Worm (Caenorhabditis elegans): ENCODE data around the gene C16A3.6.

Gene C16A3.6

ce11 chrIII:6344737-6345136, 34.3 kb upstream of the C16A3.6 start (continued):
- TF ChIP-seq mdl-1 (tag; optimal IDR thresholded peaks at IDR 0.05) (no peak), nhr-25 (tag; optimal IDR thresholded peaks at IDR 0.05) (peak; percentile 87), lin-39 (tag; optimal IDR thresholded peaks at IDR 0.05) (peak; percentile 52), tbx-2 (tag; optimal IDR thresholded peaks at IDR 0.05) (peak; percentile 35), eor-1 (tag; optimal IDR thresholded peaks at IDR 0.05) (no peak), zag-1 (tag; optimal IDR thresholded peaks at IDR 0.05) (no peak), R02D3.7 (tag; optimal IDR thresholded peaks at IDR 0.05) (peak; percentile 53)

- peak; percentile 74 for TF ChIP-seq pha-4 (tag; optimal IDR thresholded peaks at IDR 0.05)
- TF ChIP-seq elt-2 (tag; optimal IDR thresholded peaks at IDR 0.05) = peak; percentile 32
- TF ChIP-seq snpc-4 (tag; optimal IDR thresholded peaks at IDR 0.05) = no peak
- no peak for TF ChIP-seq mdl-1 (tag; optimal IDR thresholded peaks at IDR 0.05)
- TF ChIP-seq hmg-11 (tag; optimal IDR thresholded peaks at IDR 0.05) = no peak
These were observed 33.0 kb upstream of the C16A3.6 start, which contains the start of the genes trmt-10C.2 and C56G2.22 for ce11 chrIII:6345968-6346498. TSS of gene trmt-10C.2 (plus strand) at chrIII:6346281. TSS of gene C56G2.22 (plus strand) at chrIII:6346448.

DNA sequence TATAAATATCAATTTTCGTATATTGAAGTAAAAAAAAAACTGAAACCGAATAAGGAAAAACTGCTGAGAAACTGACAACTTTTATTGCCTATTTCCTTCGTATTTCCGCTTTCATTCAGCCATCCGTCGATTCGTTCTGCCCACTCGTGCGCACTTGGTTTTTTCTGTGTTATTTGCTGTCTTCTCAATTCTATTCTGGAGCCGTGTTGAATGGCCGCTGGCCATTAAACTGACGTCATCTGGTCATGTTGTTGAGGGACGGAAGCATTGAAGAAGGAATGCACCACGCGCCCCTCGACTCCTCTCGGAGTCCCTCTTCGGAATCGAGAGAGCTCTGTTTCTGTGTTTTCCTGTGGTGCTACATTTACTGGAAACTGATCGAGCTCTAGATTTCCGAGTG, 30.4 kb upstream of the C16A3.6 start:
- TF ChIP-seq nhr-28 (tag; optimal IDR thresholded peaks at IDR 0.05) (no peak), R02D3.7 (tag; optimal IDR thresholded peaks at IDR 0.05) (no peak), hmg-11 (tag; optimal IDR thresholded peaks at IDR 0.05) (peak; percentile 18), nfya-1 (tag; optimal IDR thresholded peaks at IDR 0.05; ENCODE audit: insufficient read depth) (peak; percentile 75), fkh-2 (tag; optimal IDR thresholded peaks at IDR 0.05) (no peak), egl-27 (tag; optimal IDR thresholded peaks at IDR 0.05) (no peak), lin-39 (tag; optimal IDR thresholded peaks at IDR 0.05) (peak; percentile 67), egl-5 (tag; optimal IDR thresholded peaks at IDR 0.05) (peak; percentile 32), pqm-1 (tag; optimal IDR thresholded peaks at IDR 0.05) (no peak), ama-1 (optimal IDR thresholded peaks at IDR 0.05) (peak; percentile 2), ztf-4 (tag; optimal IDR thresholded peaks at IDR 0.05) (no peak), tbx-2 (tag; optimal IDR thresholded peaks at IDR 0.05) (peak; percentile 49), ceh-28 (tag; optimal IDR thresholded peaks at IDR 0.05) (no peak), unc-39 (tag; optimal IDR thresholded peaks at IDR 0.05) (no peak), elt-2 (tag; optimal IDR thresholded peaks at IDR 0.05) (no peak), nhr-25 (tag; optimal IDR thresholded peaks at IDR 0.05) (no peak)

- TF ChIP-seq fkh-10 (GFP tag; optimal IDR thresholded peaks at IDR 0.05) (peak; percentile 92), tbx-2 (tag; optimal IDR thresholded peaks at IDR 0.05) (no peak)
These were observed 28.6 kb upstream of the C16A3.6 start for ce11 chrIII:6350424-6350823.

DNA sequence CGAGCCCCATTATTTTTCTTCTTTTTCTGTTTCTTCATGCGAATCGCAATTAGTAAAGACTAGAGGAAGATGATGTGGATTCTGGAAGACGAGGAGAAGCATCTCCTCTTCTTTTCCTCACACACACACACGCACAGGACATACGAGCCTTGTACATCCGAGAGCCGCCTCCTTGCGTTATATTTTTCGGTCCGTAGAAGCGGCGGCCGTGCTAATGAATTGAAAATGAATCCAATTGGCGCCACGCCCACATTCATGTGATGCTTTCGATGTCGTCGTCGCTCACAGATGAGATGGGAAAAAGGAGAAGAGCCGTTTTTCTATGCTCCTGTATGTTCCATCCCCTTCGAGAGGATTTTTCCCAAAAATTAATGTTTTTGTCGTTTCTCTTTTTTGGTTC, 27.6 kb upstream of the C16A3.6 start:
- no peak for TF ChIP-seq fkh-10 (GFP tag; optimal IDR thresholded peaks at IDR 0.05)
- TF ChIP-seq nfya-1 (tag; optimal IDR thresholded peaks at IDR 0.05; ENCODE audit: insufficient read depth) = peak; percentile 31
- TF ChIP-seq ZK546.5 (tag; optimal IDR thresholded peaks at IDR 0.05) = no peak
- TF ChIP-seq skn-1 (tag; optimal IDR thresholded peaks at IDR 0.05) = no peak
- peak; percentile 14 for TF ChIP-seq ama-1 (optimal IDR thresholded peaks at IDR 0.05)
- TF ChIP-seq hmg-11 (tag; optimal IDR thresholded peaks at IDR 0.05) = no peak

DNA sequence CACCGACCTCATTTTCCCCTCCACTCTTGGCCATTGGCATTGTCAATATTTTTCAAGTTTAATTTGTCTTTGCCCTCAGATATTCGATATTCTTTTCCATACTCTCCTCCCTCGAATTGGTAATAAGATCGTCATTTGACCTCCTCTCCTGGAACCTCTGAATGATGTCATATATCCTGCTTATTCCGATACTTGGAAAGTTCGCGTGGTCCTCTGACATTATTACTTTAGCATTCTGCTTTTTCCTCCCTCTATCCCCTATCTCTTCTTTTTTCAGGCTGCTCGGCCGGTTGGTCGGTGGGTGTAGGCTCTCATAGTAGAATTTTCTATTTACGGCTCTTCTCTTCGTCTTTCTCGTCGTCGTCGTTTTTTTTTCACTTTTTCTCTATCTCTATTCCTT, 26.6 kb upstream of the C16A3.6 start:
- TF ChIP-seq ceh-9 (tag; optimal IDR thresholded peaks at IDR 0.05) (no peak), elt-3 (tag; optimal IDR thresholded peaks at IDR 0.05) (no peak), nfya-1 (tag; optimal IDR thresholded peaks at IDR 0.05; ENCODE audit: insufficient read depth) (peak; percentile 20), tbx-2 (tag; optimal IDR thresholded peaks at IDR 0.05) (peak; percentile 34), fkh-2 (tag; optimal IDR thresholded peaks at IDR 0.05) (no peak), fos-1 (tag; optimal IDR thresholded peaks at IDR 0.05) (no peak), nhr-25 (tag; optimal IDR thresholded peaks at IDR 0.05) (no peak), mdl-1 (tag; optimal IDR thresholded peaks at IDR 0.05) (no peak), ceh-16 (tag; optimal IDR thresholded peaks at IDR 0.05) (no peak), mml-1 (tag; optimal IDR thresholded peaks at IDR 0.05) (no peak), ceh-28 (tag; optimal IDR thresholded peaks at IDR 0.05) (no peak), nhr-76 (tag; optimal IDR thresholded peaks at IDR 0.05) (no peak), eor-1 (tag; optimal IDR thresholded peaks at IDR 0.05) (no peak), fkh-10 (GFP tag; optimal IDR thresholded peaks at IDR 0.05) (peak; percentile 36)
